Fruit fly (Drosophila melanogaster) whole organism, embryonic: ENCODE measurements around the gene mh.
A peak's percentile ranks its signal among the peaks of the same experiment; 100 is the strongest.

ENCODE experiments used
- BEAF-32 ChIP-seq: fragments of 200-800 bp; sonication (Bioruptor generic); optimal IDR thresholded peaks from 3 replicates; lab custom pipeline; 2017; ENCODE audit warnings: missing biosample characterization, missing genetic modification characterization, mild to moderate bottlenecking, moderate library complexity, missing genetic modification reagents
- Bdp1 ChIP-seq: fragments of 200-800 bp; sonication (Bioruptor generic); optimal IDR thresholded peaks from 3 replicates; lab custom pipeline; 2016; ENCODE audit warnings: missing biosample characterization, missing genetic modification characterization
- CG10274 ChIP-seq: fragments of 200-800 bp; sonication (Bioruptor generic); optimal IDR thresholded peaks from 3 replicates; lab custom pipeline; 2017; ENCODE audit warnings: missing biosample characterization, mild to moderate bottlenecking, missing genetic modification characterization
- CG11247 ChIP-seq: fragments of 200-800 bp; sonication (Bioruptor generic); IDR thresholded peaks from 2 replicates; pipeline ENCODE4 v1.3.6; 2022; ENCODE audit warnings: missing biosample characterization, missing genetic modification characterization
- CG12219 ChIP-seq: fragments of 200-800 bp; sonication (Bioruptor generic); optimal IDR thresholded peaks from 3 replicates; lab custom pipeline; 2018; ENCODE audit warnings: missing biosample characterization, mild to moderate bottlenecking, missing genetic modification characterization
- CG12659 ChIP-seq: fragments of 200-800 bp; sonication (Bioruptor generic); optimal IDR thresholded peaks from 3 replicates; lab custom pipeline; 2017; ENCODE audit warnings: mild to moderate bottlenecking, missing biosample characterization, missing genetic modification reagents, missing genetic modification characterization
- CG12769 ChIP-seq: fragments of 200-800 bp; sonication (Bioruptor generic); optimal IDR thresholded peaks from 2 replicates; lab custom pipeline; 2019; ENCODE audit warnings: missing biosample characterization, mild to moderate bottlenecking, missing genetic modification characterization, moderate library complexity
- CG13287 ChIP-seq: fragments of 200-800 bp; sonication (Bioruptor generic); IDR thresholded peaks from 2 replicates; pipeline ENCODE4 v1.3.6; 2022; ENCODE audit warnings: missing biosample characterization, missing genetic modification characterization; ENCODE audit not compliant: partially characterized antibody
- CG14710 ChIP-seq: fragments of 200-800 bp; sonication (Bioruptor generic); optimal IDR thresholded peaks from 3 replicates; lab custom pipeline; 2019; ENCODE audit warnings: missing biosample characterization, mild to moderate bottlenecking, missing genetic modification characterization, moderate library complexity
- CG15514 ChIP-seq: fragments of 200-800 bp; sonication (Bioruptor generic); optimal IDR thresholded peaks from 3 replicates; lab custom pipeline; 2017; ENCODE audit warnings: missing biosample characterization, missing genetic modification characterization, mild to moderate bottlenecking, moderate library complexity, missing genetic modification reagents
- CG18011 ChIP-seq: fragments of 200-800 bp; sonication (Bioruptor generic); optimal IDR thresholded peaks from 2 replicates; lab custom pipeline; 2017; ENCODE audit warnings: missing biosample characterization, missing genetic modification characterization, mild to moderate bottlenecking, moderate library complexity, missing genotype
- CG2678 ChIP-seq: fragments of 200-800 bp; sonication (Bioruptor generic); optimal IDR thresholded peaks from 3 replicates; lab custom pipeline; 2019; ENCODE audit warnings: missing biosample characterization, mild to moderate bottlenecking, missing genetic modification characterization, moderate library complexity
- CG2712 ChIP-seq: fragments of 200-800 bp; optimal IDR thresholded peaks from 3 replicates; lab custom pipeline; 2019; ENCODE audit warnings: missing biosample characterization, mild to moderate bottlenecking, missing genetic modification characterization, moderate library complexity
- CG31441 ChIP-seq: fragments of 200-800 bp; sonication (Bioruptor generic); IDR thresholded peaks from 2 replicates; pipeline ENCODE4 v1.3.6; 2022; ENCODE audit warnings: missing biosample characterization, missing genetic modification characterization
- CG3995 ChIP-seq: fragments of 200-800 bp; sonication (Bioruptor generic); optimal IDR thresholded peaks from 3 replicates; lab custom pipeline; 2016; ENCODE audit warnings: missing biosample characterization, missing genetic modification characterization
- CG4328 ChIP-seq: fragments of 200-800 bp; sonication (Bioruptor generic); optimal IDR thresholded peaks from 3 replicates; lab custom pipeline; 2017; ENCODE audit warnings: missing biosample characterization, missing genetic modification reagents, missing genetic modification characterization
- CG9727 ChIP-seq: fragments of 200-800 bp; sonication (Bioruptor generic); optimal IDR thresholded peaks from 3 replicates; lab custom pipeline; 2017; ENCODE audit warnings: missing biosample characterization, mild to moderate bottlenecking, missing genetic modification characterization
- Doc3 ChIP-seq: fragments of 200-800 bp; sonication (Bioruptor generic); IDR thresholded peaks from 3 replicates; pipeline ENCODE4 v1.3.6; 2022; ENCODE audit warnings: missing biosample characterization, missing genetic modification characterization; ENCODE audit not compliant: partially characterized antibody
- Dref ChIP-seq: fragments of 200-800 bp; sonication (Bioruptor generic); IDR thresholded peaks from 2 replicates; pipeline ENCODE4 v1.3.6; 2022; ENCODE audit warnings: missing biosample characterization, missing genetic modification characterization
- Ets97D ChIP-seq: fragments of 200-800 bp; sonication (Bioruptor generic); optimal IDR thresholded peaks from 3 replicates; lab custom pipeline; 2016; ENCODE audit warnings: missing biosample characterization, missing genetic modification characterization
- Hr51 ChIP-seq, 2 experiments: fragments of 200-800 bp; sonication (Bioruptor generic); optimal IDR thresholded peaks; 2 replicates in 1 of 2; 3 replicates in 1 of 2; lab custom pipeline; 2016 to 2018; ENCODE audit warnings: missing biosample characterization in 2 of 2, missing genetic modification characterization in 2 of 2, mild to moderate bottlenecking in 1 of 2, moderate library complexity in 1 of 2
- Myb ChIP-seq: fragments of 200-800 bp; sonication (Bioruptor generic); optimal IDR thresholded peaks from 2 replicates; lab custom pipeline; 2016; ENCODE audit warnings: missing biosample characterization, missing genetic modification characterization
- NFAT ChIP-seq: fragments of 200-800 bp; sonication (Bioruptor generic); IDR thresholded peaks from 2 replicates; pipeline ENCODE4 v1.3.6; 2022; ENCODE audit warnings: missing biosample characterization, missing genetic modification characterization
- Opbp ChIP-seq: fragments of 200-800 bp; sonication (Bioruptor generic); IDR thresholded peaks from 3 replicates; pipeline ENCODE4 v1.3.6; 2022; ENCODE audit warnings: missing biosample characterization, missing genetic modification characterization; ENCODE audit not compliant: partially characterized antibody
- Ravus ChIP-seq: fragments of 200-800 bp; sonication (Bioruptor generic); IDR thresholded peaks from 2 replicates; pipeline ENCODE4 v1.3.6; 2022; ENCODE audit warnings: missing biosample characterization, missing genetic modification characterization
- Rfx ChIP-seq: fragments of 200-800 bp; sonication (Bioruptor generic); IDR thresholded peaks from 2 replicates; pipeline ENCODE4 v1.3.6; 2022; ENCODE audit warnings: missing biosample characterization, missing genetic modification characterization
- Sry-δ ChIP-seq: fragments of 200-800 bp; sonication (Bioruptor generic); optimal IDR thresholded peaks from 2 replicates; lab custom pipeline; 2016; ENCODE audit warnings: missing biosample characterization, missing genetic modification characterization
- Taf1 ChIP-seq: fragments of 200-800 bp; sonication (Bioruptor generic); IDR thresholded peaks from 2 replicates; pipeline ENCODE4 v1.3.6; 2022; ENCODE audit warnings: missing biosample characterization, missing genetic modification characterization
- Trl ChIP-seq, 3 experiments: fragments of >200 bp in 2 of 3; fragments of 200-800 bp in 1 of 3; sonication (Bioruptor generic) in 1 of 3; optimal IDR thresholded peaks; 2 replicates in 1 of 3; 3 replicates in 2 of 3; lab custom pipeline; 2016 to 2017; ENCODE audit warnings: missing biosample characterization in 1 of 3, missing genetic modification characterization in 1 of 3
- Xbp1 ChIP-seq: fragments of 200-800 bp; sonication (Bioruptor generic); optimal IDR thresholded peaks from 3 replicates; lab custom pipeline; 2016; ENCODE audit warnings: missing biosample characterization, mild to moderate bottlenecking, missing genetic modification characterization
- ato ChIP-seq: fragments of 200-800 bp; sonication (Bioruptor generic); IDR thresholded peaks from 2 replicates; pipeline ENCODE4 v1.3.6; 2022; ENCODE audit warnings: missing biosample characterization, missing genetic modification characterization; ENCODE audit not compliant: partially characterized antibody
- bbx ChIP-seq: fragments of 200-800 bp; sonication (Bioruptor generic); IDR thresholded peaks from 2 replicates; pipeline ENCODE4 v1.3.6; 2022; ENCODE audit warnings: missing biosample characterization, missing genetic modification characterization; ENCODE audit not compliant: partially characterized antibody
- crp ChIP-seq, 2 experiments: fragments of 200-800 bp; sonication (Bioruptor generic); optimal IDR thresholded peaks; 2 replicates in 1 of 2; 3 replicates in 1 of 2; lab custom pipeline; 2017; ENCODE audit warnings: missing biosample characterization in 2 of 2, missing genetic modification characterization in 2 of 2, mild to moderate bottlenecking in 1 of 2, moderate library complexity in 1 of 2
- dysf ChIP-seq: fragments of 200-800 bp; sonication (Bioruptor generic); IDR thresholded peaks from 3 replicates; pipeline ENCODE4 v1.3.6; 2022; ENCODE audit warnings: missing biosample characterization, missing genetic modification characterization
- fu2 ChIP-seq: fragments of 200-800 bp; sonication (Bioruptor generic); optimal IDR thresholded peaks from 2 replicates; lab custom pipeline; 2016; ENCODE audit warnings: missing biosample characterization, missing genetic modification characterization
- hb ChIP-seq: fragments of 200-800 bp; sonication (Bioruptor generic); IDR thresholded peaks from 3 replicates; pipeline ENCODE4 v1.3.6; 2022; ENCODE audit warnings: missing biosample characterization, missing genetic modification characterization; ENCODE audit not compliant: partially characterized antibody
- insv ChIP-seq, 2 experiments: fragments of 200-800 bp; sonication (Bioruptor generic); optimal IDR thresholded peaks; 3 replicates each; lab custom pipeline; 2016 to 2018; ENCODE audit warnings: missing biosample characterization in 2 of 2, missing genetic modification characterization in 2 of 2
- inv ChIP-seq: fragments of 200-800 bp; sonication (Bioruptor generic); IDR thresholded peaks from 2 replicates; pipeline ENCODE4 v1.3.6; 2022; ENCODE audit warnings: missing biosample characterization, missing genetic modification characterization; ENCODE audit not compliant: partially characterized antibody
- knrl ChIP-seq: fragments of 200-800 bp; sonication (Bioruptor generic); IDR thresholded peaks from 3 replicates; pipeline ENCODE4 v1.3.6; 2022; ENCODE audit warnings: missing biosample characterization, missing genetic modification characterization; ENCODE audit not compliant: partially characterized antibody
- lilli ChIP-seq: fragments of 200-800 bp; sonication (Bioruptor generic); optimal IDR thresholded peaks from 3 replicates; lab custom pipeline; 2016; ENCODE audit warnings: missing biosample characterization, missing genetic modification characterization
- lola ChIP-seq, 3 experiments: fragments of >200 bp in 2 of 3; fragments of 200-800 bp in 1 of 3; sonication (Bioruptor generic) in 1 of 3; optimal IDR thresholded peaks; 2 replicates each; lab custom pipeline; 2017 to 2019; ENCODE audit warnings: missing biosample characterization in 3 of 3, missing genetic modification characterization in 3 of 3, mild to moderate bottlenecking in 1 of 3, moderate library complexity in 1 of 3
- nerfin-2 ChIP-seq: fragments of 200-800 bp; sonication (Bioruptor generic); IDR thresholded peaks from 2 replicates; pipeline ENCODE4 v1.3.6; 2022; ENCODE audit warnings: missing biosample characterization, missing genetic modification characterization; ENCODE audit not compliant: partially characterized antibody
- nmo ChIP-seq: fragments of 200-800 bp; sonication (Bioruptor generic); optimal IDR thresholded peaks from 2 replicates; lab custom pipeline; 2018; ENCODE audit warnings: missing biosample characterization, mild to moderate bottlenecking, missing genetic modification characterization, moderate library complexity
- trem ChIP-seq: fragments of 200-800 bp; optimal IDR thresholded peaks from 3 replicates; lab custom pipeline; 2019; ENCODE audit warnings: missing biosample characterization, mild to moderate bottlenecking, missing genetic modification characterization, moderate library complexity
- vvl ChIP-seq: fragments of 200-800 bp; sonication (Bioruptor generic); IDR thresholded peaks from 2 replicates; pipeline ENCODE4 v1.3.6; 2022; ENCODE audit warnings: missing biosample characterization, missing genetic modification characterization

The mh gene

DNA sequence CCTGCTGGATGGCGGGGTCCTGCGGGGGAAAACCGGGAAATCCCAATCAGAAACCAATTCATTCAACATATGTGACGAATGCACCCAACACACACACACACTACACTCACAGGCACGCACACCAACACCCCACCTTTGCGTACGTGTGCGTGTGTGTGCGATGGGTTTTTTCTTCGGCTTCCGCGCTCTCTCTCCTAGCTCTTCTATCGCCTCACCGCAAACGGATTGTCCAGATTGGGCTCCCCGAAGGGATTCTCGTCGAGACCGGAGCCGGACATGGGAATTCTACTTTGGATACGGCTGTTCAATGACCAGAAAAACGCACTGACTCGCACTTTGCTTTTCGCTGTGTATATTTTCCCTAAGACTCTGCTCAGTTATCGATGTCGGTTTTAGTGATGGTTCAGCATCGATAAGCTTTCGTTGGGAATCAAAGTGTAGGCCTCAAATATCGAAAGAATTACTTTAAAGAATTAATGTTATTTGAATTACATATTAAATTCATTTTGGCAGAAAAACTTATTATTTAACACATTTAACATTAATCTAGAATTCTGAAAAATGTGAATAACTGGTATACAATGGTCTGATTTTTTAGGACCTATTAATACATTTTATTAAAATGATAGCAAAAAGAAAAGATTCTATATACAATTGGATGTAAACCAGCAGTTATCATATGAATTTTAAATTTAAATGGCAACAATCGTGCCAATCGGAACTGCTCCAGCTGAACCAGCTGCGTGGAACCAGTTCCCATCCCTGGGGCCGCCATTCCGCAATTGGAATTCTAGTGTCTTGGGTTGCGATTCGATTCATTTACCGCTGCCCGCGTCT is 25.5 kb downstream of the mh start, which contains the start of the genes Scamp and Ahcy:
Scamp (minus strand) TSS at position 394 of the 837 bp plus-strand sequence.
Ahcy (plus strand) TSS at position 772 of the 837 bp plus-strand sequence.
- no peak for TF ChIP-seq Bdp1 (GFP tag; lab: Kevin White, UChicago)
- 0 out of 2 replicates have a peak, but pooled peaks have one; percentile 30 for TF ChIP-seq CG31441 (GFP tag; lab: Robert Waterston, UW)
- 0 out of 2 replicates have a peak, but pooled peaks have one; percentile 11 for TF ChIP-seq nerfin-2 (GFP tag; lab: Robert Waterston, UW)
- TF ChIP-seq Ets97D (GFP tag; lab: Kevin White, UChicago) = peak; percentile 15
- TF ChIP-seq fu2 (GFP tag; lab: Kevin White, UChicago) = no peak
- peak; percentile 55 for TF ChIP-seq CG12659 (GFP tag; lab: Kevin White, UChicago)
- no peak for TF ChIP-seq dysf (GFP tag; lab: Robert Waterston, UW)
- TF ChIP-seq CG2712 (tag; lab: Kevin White, UChicago) = peak; percentile 32
- peak; percentile 28; the same call in 1 of the 2 replicates for TF ChIP-seq bbx (GFP tag; lab: Robert Waterston, UW)
- TF ChIP-seq vvl (GFP tag; lab: Robert Waterston, UW) = no peak
- TF ChIP-seq BEAF-32 (GFP tag; lab: Kevin White, UChicago) = peak; percentile 75
- TF ChIP-seq Hr51 (GFP tag; optimal IDR thresholded peaks at IDR 0.05; lab: Kevin White, UChicago) = peak in 1 of 2 experiments; percentile 11
- no peak for TF ChIP-seq Ravus (GFP tag; lab: Robert Waterston, UW)
- TF ChIP-seq CG10274 (GFP tag; lab: Kevin White, UChicago) = no peak
- peak; percentile 45 to 85 for TF ChIP-seq insv (GFP tag; optimal IDR thresholded peaks at IDR 0.05; lab: Kevin White, UChicago)
- TF ChIP-seq nmo (GFP tag; lab: Kevin White, UChicago) = peak; percentile 44
- TF ChIP-seq CG13287 (GFP tag; lab: Robert Waterston, UW) = peak; percentile 59
- TF ChIP-seq hb = no peak
- TF ChIP-seq CG18011 = peak; percentile 39
- no peak for TF ChIP-seq CG4328 (GFP tag; lab: Kevin White, UChicago)
- TF ChIP-seq Xbp1 (GFP tag; lab: Kevin White, UChicago) = peak; percentile 16
- no peak for TF ChIP-seq CG12219 (GFP tag; lab: Kevin White, UChicago)
- peak; percentile 99 for TF ChIP-seq CG15514 (GFP tag; lab: Kevin White, UChicago)
- TF ChIP-seq Opbp = peak; percentile 17; the same call in 1 of the 3 replicates
- peak; percentile 44; the same call in 1 of the 2 replicates for TF ChIP-seq inv (GFP tag; lab: Robert Waterston, UW)
- peak in 1 of 2 experiments; percentile 15 for TF ChIP-seq crp (GFP tag; optimal IDR thresholded peaks at IDR 0.05; lab: Kevin White, UChicago)
- TF ChIP-seq Trl (optimal IDR thresholded peaks at IDR 0.05; lab: Kevin White, UChicago) = peak; percentile 11 to 35
- TF ChIP-seq Trl (GFP tag; optimal IDR thresholded peaks at IDR 0.05; lab: Kevin White, UChicago) = no peak
- TF ChIP-seq Myb (GFP tag; lab: Kevin White, UChicago) = peak; percentile 22
- TF ChIP-seq ato = peak; percentile 14; the same call in 1 of the 2 replicates
- 0 out of 2 replicates have a peak, but pooled peaks have one; percentile 12 for TF ChIP-seq NFAT
- TF ChIP-seq CG12769 (tag; lab: Kevin White, UChicago) = peak; percentile 15
- TF ChIP-seq Doc3 (GFP tag; lab: Robert Waterston, UW) = 0 out of 3 replicates have a peak, but pooled peaks have one; percentile 42
- peak; percentile 32 for TF ChIP-seq CG2678 (tag; lab: Kevin White, UChicago)
- peak; percentile 80 for TF ChIP-seq Sry-δ (GFP tag; lab: Kevin White, UChicago)
- no peak for TF ChIP-seq Taf1
- TF ChIP-seq CG14710 (tag; lab: Kevin White, UChicago) = peak; percentile 60
- peak; percentile 65 for TF ChIP-seq Dref (GFP tag; lab: Robert Waterston, UW)
- TF ChIP-seq knrl = peak; percentile 63; the same call in 2 of the 3 replicates
- TF ChIP-seq CG3995 (GFP tag; lab: Kevin White, UChicago) = peak; percentile 16
- TF ChIP-seq lilli (GFP tag; lab: Kevin White, UChicago) = peak; percentile 38
- TF ChIP-seq CG11247 = no peak
- peak in 1 of 3 experiments; percentile 10 for TF ChIP-seq lola (GFP tag; optimal IDR thresholded peaks at IDR 0.05; lab: Kevin White, UChicago)
- TF ChIP-seq Rfx (GFP tag; lab: Robert Waterston, UW) = 0 out of 2 replicates have a peak, but pooled peaks have one; percentile 6
- TF ChIP-seq trem (tag; lab: Kevin White, UChicago) = peak; percentile 21
- TF ChIP-seq CG9727 (GFP tag; lab: Kevin White, UChicago) = peak; percentile 48
